Worm (Caenorhabditis elegans) whole organism, L1 larva: ENCODE data around the gene C34C12.1.

Experiments
- C16A3.4 ChIP-seq: fragments of 150-350 bp; optimal IDR thresholded peaks from 2 replicates; lab custom pipeline; 2014; ENCODE audit warnings: missing biosample characterization, missing genetic modification characterization
- aha-1 ChIP-seq: fragments of 150-350 bp; optimal IDR thresholded peaks from 2 replicates; lab custom pipeline; 2014; ENCODE audit warnings: missing biosample characterization, missing genetic modification characterization
- aly-2 ChIP-seq: fragments of 150-350 bp; optimal IDR thresholded peaks from 2 replicates; lab custom pipeline; 2014; ENCODE audit warnings: missing biosample characterization, missing genetic modification characterization
- ama-1 ChIP-seq: fragments of 150-350 bp; optimal IDR thresholded peaks from 2 replicates; lab custom pipeline; 2014
- blmp-1 ChIP-seq: fragments of 150-350 bp; optimal IDR thresholded peaks from 2 replicates; lab custom pipeline; 2014; ENCODE audit warnings: missing biosample characterization, missing genetic modification characterization
- ceh-82 ChIP-seq, 3 experiments: fragments of 150-350 bp in 1 of 3; sonication (generic microtip) in 2 of 3; optimal IDR thresholded peaks; 2 replicates each; lab custom pipeline; 2014 to 2017; ENCODE audit warnings: missing biosample characterization in 3 of 3, missing genetic modification characterization in 3 of 3
- ceh-90 ChIP-seq: sonication (generic microtip); optimal IDR thresholded peaks from 2 replicates; lab custom pipeline; 2016; ENCODE audit warnings: missing genetic modification characterization, missing compliant biosample characterization
- efl-1 ChIP-seq, 4 experiments: fragments of 150-350 bp; optimal IDR thresholded peaks in 3 of 4; peaks in 1 of 4; 1 replicate in 1 of 4; 2 replicates in 3 of 4; lab custom pipeline; 2014; ENCODE audit warnings: missing biosample characterization in 2 of 4, missing genetic modification characterization in 2 of 4, missing genetic modification reagents in 2 of 4
- efl-3 ChIP-seq: fragments of 200-800 bp; sonication (Bioruptor generic); optimal IDR thresholded peaks from 2 replicates; lab custom pipeline; 2018; ENCODE audit warnings: mild to moderate bottlenecking, missing genetic modification characterization, missing compliant biosample characterization
- egl-13 ChIP-seq: sonication (generic microtip); optimal IDR thresholded peaks from 2 replicates; lab custom pipeline; 2016; ENCODE audit warnings: missing genotype, missing genetic modification reagents, missing genetic modification characterization, missing compliant biosample characterization
- elt-2 ChIP-seq: sonication (generic microtip); optimal IDR thresholded peaks from 2 replicates; lab custom pipeline; 2016; ENCODE audit warnings: missing genetic modification characterization, mild to moderate bottlenecking, inconsistent platforms, missing compliant biosample characterization, missing genetic modification reagents
- elt-3 ChIP-seq, 6 experiments: fragments of 150-350 bp in 1 of 6; sonication (generic microtip); optimal IDR thresholded peaks; 2 replicates each; lab custom pipeline; 2017 to 2018; ENCODE audit warnings: missing biosample characterization in 6 of 6, missing genetic modification characterization in 6 of 6, inconsistent platforms in 1 of 6
- ets-5 ChIP-seq: fragments of 200-800 bp; sonication (Bioruptor generic); IDR thresholded peaks from 2 replicates; pipeline ENCODE4 v1.3.6; 2022; ENCODE audit warnings: missing genetic modification characterization, missing compliant biosample characterization
- fkh-10 ChIP-seq: sonication (generic microtip); optimal IDR thresholded peaks from 2 replicates; lab custom pipeline; 2017; ENCODE audit warnings: missing biosample characterization, missing genetic modification reagents, missing genetic modification characterization
- fkh-8 ChIP-seq: sonication (generic microtip); optimal IDR thresholded peaks from 2 replicates; lab custom pipeline; 2016; ENCODE audit warnings: mild to moderate bottlenecking, missing genetic modification characterization, missing compliant biosample characterization
- fos-1 ChIP-seq: fragments of 150-350 bp; optimal IDR thresholded peaks from 2 replicates; lab custom pipeline; 2014; ENCODE audit warnings: missing biosample characterization, missing genetic modification characterization
- grh-1 ChIP-seq: fragments of 200-800 bp; sonication (Bioruptor generic); IDR thresholded peaks from 2 replicates; pipeline ENCODE4 v1.3.6; 2022; ENCODE audit warnings: missing genetic modification reagents, missing genetic modification characterization, missing compliant biosample characterization
- hlh-17 ChIP-seq: fragments of 200-800 bp; sonication (Bioruptor generic); optimal IDR thresholded peaks from 2 replicates; lab custom pipeline; 2018; ENCODE audit warnings: missing genetic modification characterization, mild to moderate bottlenecking, missing compliant biosample characterization, moderate library complexity, borderline replicate concordance
- hlh-4 ChIP-seq: sonication (generic microtip); optimal IDR thresholded peaks from 2 replicates; lab custom pipeline; 2016; ENCODE audit warnings: mild to moderate bottlenecking, missing genetic modification characterization, missing compliant biosample characterization
- hpl-2 ChIP-seq: fragments of 150-350 bp; optimal IDR thresholded peaks from 2 replicates; lab custom pipeline; 2014; ENCODE audit warnings: missing biosample characterization, missing genetic modification reagents, missing genetic modification characterization
- isw-1 ChIP-seq: fragments of 200-800 bp; sonication (Bioruptor generic); IDR thresholded peaks from 2 replicates; pipeline ENCODE4 v1.3.6; 2022; ENCODE audit warnings: missing genetic modification characterization, missing compliant biosample characterization
- jun-1 ChIP-seq: fragments of 150-350 bp; optimal IDR thresholded peaks from 2 replicates; lab custom pipeline; 2014; ENCODE audit warnings: missing biosample characterization, missing genetic modification reagents, missing genetic modification characterization
- lir-3 ChIP-seq: sonication (generic microtip); optimal IDR thresholded peaks from 2 replicates; lab custom pipeline; 2016; ENCODE audit warnings: mild to moderate bottlenecking, missing genetic modification characterization, moderate library complexity, missing compliant biosample characterization; ENCODE audit not compliant: poor library complexity
- lsy-2 ChIP-seq, 2 experiments: fragments of 150-350 bp; optimal IDR thresholded peaks; 2 replicates each; lab custom pipeline; 2014; ENCODE audit warnings: missing biosample characterization in 2 of 2, missing genetic modification characterization in 2 of 2
- mep-1 ChIP-seq: fragments of 150-350 bp; optimal IDR thresholded peaks from 2 replicates; lab custom pipeline; 2014; ENCODE audit warnings: missing biosample characterization, missing genetic modification characterization
- nhr-20 ChIP-seq: sonication (generic microtip); optimal IDR thresholded peaks from 2 replicates; lab custom pipeline; 2016; ENCODE audit warnings: mild to moderate bottlenecking, missing genetic modification characterization, missing compliant biosample characterization
- nhr-47 ChIP-seq: sonication (generic microtip); optimal IDR thresholded peaks from 2 replicates; lab custom pipeline; 2016; ENCODE audit warnings: mild to moderate bottlenecking, missing genetic modification characterization, moderate library complexity, missing compliant biosample characterization
- nhr-71 ChIP-seq: sonication (generic microtip); optimal IDR thresholded peaks from 2 replicates; lab custom pipeline; 2016; ENCODE audit warnings: mild to moderate bottlenecking, missing genetic modification characterization, moderate library complexity, missing compliant biosample characterization
- nhr-76 ChIP-seq: sonication (generic microtip); optimal IDR thresholded peaks from 2 replicates; lab custom pipeline; 2017; ENCODE audit warnings: missing biosample characterization, missing genetic modification characterization
- pag-3 ChIP-seq: sonication (generic microtip); optimal IDR thresholded peaks from 2 replicates; lab custom pipeline; 2017; ENCODE audit warnings: missing genetic modification characterization, mild to moderate bottlenecking, missing compliant biosample characterization, antibody characterized with exemption, borderline replicate concordance; ENCODE audit not compliant: insufficient read depth
- pqm-1 ChIP-seq: sonication (generic microtip); optimal IDR thresholded peaks from 3 replicates; lab custom pipeline; 2017; ENCODE audit warnings: missing biosample characterization, missing genetic modification characterization
- rnt-1 ChIP-seq: sonication (generic microtip); optimal IDR thresholded peaks from 2 replicates; lab custom pipeline; 2016; ENCODE audit warnings: mild to moderate bottlenecking, missing genetic modification characterization, moderate library complexity, missing compliant biosample characterization
- sox-4 ChIP-seq: sonication (generic microtip); optimal IDR thresholded peaks from 2 replicates; lab custom pipeline; 2016; ENCODE audit warnings: missing genetic modification characterization, missing compliant biosample characterization
- sptf-1 ChIP-seq: fragments of 150-350 bp; optimal IDR thresholded peaks from 2 replicates; lab custom pipeline; 2014; ENCODE audit warnings: missing biosample characterization, missing genetic modification characterization
- swsn-7 ChIP-seq: sonication (generic microtip); optimal IDR thresholded peaks from 2 replicates; lab custom pipeline; 2016; ENCODE audit warnings: missing genetic modification characterization, missing compliant biosample characterization
- tbx-2 ChIP-seq: sonication (generic microtip); optimal IDR thresholded peaks from 2 replicates; lab custom pipeline; 2016; ENCODE audit warnings: missing genetic modification characterization, missing compliant biosample characterization
- tlp-1 ChIP-seq: fragments of 150-350 bp; optimal IDR thresholded peaks from 2 replicates; lab custom pipeline; 2014; ENCODE audit warnings: missing biosample characterization, missing genetic modification characterization
- unc-62 ChIP-seq: fragments of 150-350 bp; optimal IDR thresholded peaks from 2 replicates; lab custom pipeline; 2014; ENCODE audit warnings: missing biosample characterization, missing genetic modification reagents, missing genetic modification characterization
- ztf-11 ChIP-seq, 2 experiments: sonication (generic microtip); optimal IDR thresholded peaks; 2 replicates each; lab custom pipeline; 2016 to 2017; ENCODE audit warnings: missing genetic modification characterization in 2 of 2, missing biosample characterization in 1 of 2, missing compliant biosample characterization in 1 of 2

The C34C12.1 gene

ce11 chrIII:3417453-3417852 lies 36.7 kb upstream of the C34C12.1 start:
- TF ChIP-seq mep-1 (tag; lab: Kevin White, UChicago) (no peak), grh-1 (GFP tag; lab: Robert Waterston, UW) (no peak), jun-1 (tag; lab: Kevin White, UChicago) (no peak), hpl-2 (no peak), tlp-1 (no peak), sox-4 (tag; lab: Kevin White, UChicago) (no peak), blmp-1 (tag; lab: Kevin White, UChicago) (no peak), ceh-82 (tag; optimal IDR thresholded peaks at IDR 0.05; lab: Kevin White, UChicago) (no peak), lsy-2 (tag; optimal IDR thresholded peaks at IDR 0.05; lab: Kevin White, UChicago) (no peak), elt-2 (no peak), ets-5 (GFP tag; lab: Robert Waterston, UW) (no peak), tbx-2 (no peak), fos-1 (no peak), fkh-8 (no peak), swsn-7 (no peak), pqm-1 (tag; lab: Kevin White, UChicago) (no peak)

ce11 chrIII:3418906-3419305 lies 35.2 kb upstream of the C34C12.1 start:
- TF ChIP-seq fos-1, result no peak
- no peak for TF ChIP-seq pag-3 (tag; lab: Kevin White, UChicago)
- TF ChIP-seq elt-3 (tag; optimal IDR thresholded peaks at IDR 0.05; lab: Kevin White, UChicago), result no peak
- TF ChIP-seq isw-1, result no peak
- TF ChIP-seq rnt-1 (tag; lab: Kevin White, UChicago), result no peak
- TF ChIP-seq C16A3.4 (tag; lab: Kevin White, UChicago), result no peak
- no peak for TF ChIP-seq hlh-4 (tag; lab: Kevin White, UChicago)
- TF ChIP-seq swsn-7, result no peak

ce11 chrIII:3423924-3424323 lies 30.2 kb upstream of the C34C12.1 start:
- TF ChIP-seq swsn-7, result no peak
- TF ChIP-seq egl-13 (tag; lab: Kevin White, UChicago), result no peak
- TF ChIP-seq isw-1, result no peak

- TF ChIP-seq efl-1 (optimal IDR thresholded peaks at IDR 0.05; lab: Kevin White, UChicago) (no peak), efl-1 (GFP tag; optimal IDR thresholded peaks at IDR 0.05 in 1 of 2; lab: Kevin White, UChicago) (peak in 1 of 2 experiments; percentile 34), rnt-1 (tag; lab: Kevin White, UChicago) (no peak)
These were observed 28.7 kb upstream of the C34C12.1 start, which contains the start of gene metl-18 for ce11 chrIII:3425438-3425837. TSS of gene metl-18 (plus strand) at chrIII:3425738.

- TF ChIP-seq aly-2 (tag; lab: Kevin White, UChicago), result no peak
- no peak for TF ChIP-seq rnt-1 (tag; lab: Kevin White, UChicago)
- TF ChIP-seq nhr-76 (tag; lab: Kevin White, UChicago), result no peak
- TF ChIP-seq ceh-90, result no peak
- TF ChIP-seq sptf-1 (tag; lab: Kevin White, UChicago), result no peak
- no peak for TF ChIP-seq pag-3 (tag; lab: Kevin White, UChicago)
These were observed 27.4 kb upstream of the C34C12.1 start for ce11 chrIII:3426741-3427140.

- TF ChIP-seq fkh-10 (GFP tag; lab: Kevin White, UChicago), result no peak
- TF ChIP-seq hlh-17 (GFP tag; lab: Kevin White, UChicago), result no peak
- no peak for TF ChIP-seq ama-1 (lab: Kevin White, UChicago)
- TF ChIP-seq sptf-1 (tag; lab: Kevin White, UChicago), result no peak
- no peak for TF ChIP-seq nhr-47 (tag; lab: Kevin White, UChicago)
- TF ChIP-seq ceh-90, result no peak
- TF ChIP-seq efl-3 (GFP tag; lab: Kevin White, UChicago), result no peak
- TF ChIP-seq aha-1, result no peak
- TF ChIP-seq unc-62 (GFP tag; lab: Kevin White, UChicago), result no peak
- TF ChIP-seq lir-3 (tag; lab: Kevin White, UChicago), result no peak
- TF ChIP-seq nhr-20 (tag; lab: Kevin White, UChicago), result no peak
- no peak for TF ChIP-seq nhr-71
- no peak for TF ChIP-seq ztf-11 (tag; optimal IDR thresholded peaks at IDR 0.05; lab: Kevin White, UChicago)
These were observed 25.6 kb upstream of the C34C12.1 start for ce11 chrIII:3428574-3428973.
